Worm (Caenorhabditis elegans) whole organism, L2 larva: ENCODE results near the gene F19F10.1.

ENCODE experiments used
- ZK546.5 ChIP-seq: sonication (generic microtip); optimal IDR thresholded peaks from 2 replicates; lab custom pipeline; 2017; ENCODE audit warnings: missing biosample characterization, missing genetic modification characterization
- alr-1 ChIP-seq: fragments of 150-350 bp; optimal IDR thresholded peaks from 2 replicates; lab custom pipeline; 2014; ENCODE audit warnings: missing biosample characterization, missing genetic modification characterization
- dmd-4 ChIP-seq: sonication (generic microtip); optimal IDR thresholded peaks from 2 replicates; lab custom pipeline; 2017; ENCODE audit warnings: missing biosample characterization, missing genetic modification characterization
- nhr-11 ChIP-seq: fragments of 150-350 bp; optimal IDR thresholded peaks from 2 replicates; lab custom pipeline; 2014; ENCODE audit warnings: missing biosample characterization, missing genetic modification characterization
- nhr-237 ChIP-seq: fragments of 150-350 bp; optimal IDR thresholded peaks from 2 replicates; lab custom pipeline; 2014; ENCODE audit warnings: missing biosample characterization, missing genetic modification characterization
- ztf-11 ChIP-seq: sonication (generic microtip); optimal IDR thresholded peaks from 2 replicates; lab custom pipeline; 2017; ENCODE audit warnings: missing biosample characterization, missing genetic modification characterization

- TF ChIP-seq ztf-11 (tag; lab: Kevin White, UChicago) (no peak), nhr-11 (tag; lab: Kevin White, UChicago) (no peak), dmd-4 (tag; lab: Kevin White, UChicago) (no peak), ZK546.5 (tag; lab: Kevin White, UChicago) (no peak), nhr-237 (no peak), alr-1 (tag; lab: Kevin White, UChicago) (no peak)
These were observed 37.1 kb downstream of the F19F10.1 start, which contains the start of gene C50E3.9 for ce11 chrV:7600149-7600548.
